Worm (Caenorhabditis elegans): Measurements from ENCODE around the gene Y105C5A.13.
"Not testable (repeated sequence)": the region's sequence is repeated elsewhere in the genome, so short reads cannot be mapped to it uniquely, and the experiment has no call there.

DNA sequence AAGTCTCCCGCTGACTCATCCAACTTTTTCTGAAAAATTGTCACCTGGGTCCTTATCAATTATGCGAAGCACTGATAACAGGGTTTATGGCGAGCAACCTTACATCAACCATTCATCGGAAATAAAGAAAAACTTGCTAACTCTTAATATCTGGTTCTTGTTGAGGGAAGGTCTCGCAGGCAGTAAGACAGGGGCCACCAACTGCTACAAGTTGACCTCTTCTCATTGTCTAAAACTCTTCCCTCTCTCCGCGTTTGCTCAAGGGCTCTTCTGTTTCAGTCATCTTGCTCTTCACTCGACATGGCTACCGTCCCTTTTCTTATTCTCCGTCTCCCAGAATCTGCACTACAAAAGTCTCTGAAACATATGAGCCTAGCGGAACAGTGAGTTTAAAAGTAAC lies 5.6 kb upstream of the Y105C5A.13 start, which contains the start of gene Y105C5A.10:
- not testable (repeated sequence) for TF ChIP-seq ceh-82, mab-5, crh-2, egl-27 (tag; optimal IDR thresholded peaks at IDR 0.05)
